Worm (Caenorhabditis elegans): ENCODE results near the gene C02F4.5.

C02F4.5 gene

DNA sequence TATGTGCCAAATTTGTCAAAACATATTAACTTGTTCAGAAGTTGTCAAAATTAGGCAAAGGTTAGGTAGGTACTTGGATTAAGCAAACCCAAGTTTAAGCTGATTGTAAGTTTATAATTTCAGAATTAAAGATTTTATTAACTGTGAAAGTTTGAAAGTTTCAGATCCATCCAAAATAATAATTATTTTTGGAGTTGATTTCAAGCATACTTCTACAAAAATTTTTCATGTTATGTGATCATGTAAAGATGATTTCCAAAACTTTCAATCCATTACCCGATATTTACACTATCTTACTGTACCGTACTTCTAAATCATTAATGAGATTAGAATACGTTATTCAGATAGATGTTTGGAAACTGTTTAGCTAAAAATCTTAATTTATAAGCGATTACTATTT is 40.7 kb upstream of the C02F4.5 start:
- TF ChIP-seq hlh-30 (tag; optimal IDR thresholded peaks at IDR 0.05; ENCODE audit: insufficient read depth) (no peak), F44E2.7 (GFP tag; IDR thresholded peaks at IDR 0.05) (no peak), aha-1 (tag) (peak; percentile 97)

DNA sequence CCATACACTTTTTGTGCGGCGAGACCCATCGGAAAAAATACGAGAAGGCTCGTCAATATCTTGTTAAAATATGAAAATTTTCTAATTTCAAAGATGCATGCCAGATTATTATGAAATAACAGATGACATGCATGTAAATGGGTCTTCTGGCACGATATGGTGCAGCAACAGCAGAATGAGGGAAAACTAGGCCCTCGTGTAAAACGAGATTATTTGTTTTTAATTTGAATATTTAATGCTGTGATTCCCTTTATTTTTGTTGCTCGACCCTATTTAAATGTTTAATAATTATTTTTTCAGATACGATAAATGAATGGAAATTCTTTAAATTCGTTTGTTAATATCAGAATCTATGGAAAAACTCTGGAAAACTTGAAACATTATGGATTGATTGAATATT is 37.7 kb upstream of the C02F4.5 start, which contains the start of gene him-8:
him-8 (plus strand) TSS at position 301 of the 400 bp plus-strand sequence.
- TF ChIP-seq hmg-1.1 (GFP tag; IDR thresholded peaks at IDR 0.05) (no peak), daf-16 (GFP tag; optimal IDR thresholded peaks at IDR 0.05) (no peak), daf-16 (tag; optimal IDR thresholded peaks at IDR 0.05) (no peak), ztf-11 (tag; optimal IDR thresholded peaks at IDR 0.05) (no peak), lin-39 (tag; optimal IDR thresholded peaks at IDR 0.05) (no peak), aha-1 (tag) (no peak), rbr-2 (tag; optimal IDR thresholded peaks at IDR 0.05) (no peak)

- TF ChIP-seq daf-8 (GFP tag; IDR thresholded peaks at IDR 0.05) = no peak
- no peak for TF ChIP-seq cey-2 (tag; optimal IDR thresholded peaks at IDR 0.05; ENCODE audit: borderline replicate concordance, insufficient read depth)
- TF ChIP-seq nhr-11 (tag; optimal IDR thresholded peaks at IDR 0.05) = no peak
- no peak for TF ChIP-seq tra-1 (GFP tag; IDR thresholded peaks at IDR 0.05)
- no peak for TF ChIP-seq ceh-20 (GFP tag; IDR thresholded peaks at IDR 0.05)
Measured at ce11 chrIV:10558415-10558814, 34.5 kb upstream of the C02F4.5 start, which contains the start of gene zim-3. Gene zim-3, plus strand, starts transcription at chrIV:10558715.

DNA sequence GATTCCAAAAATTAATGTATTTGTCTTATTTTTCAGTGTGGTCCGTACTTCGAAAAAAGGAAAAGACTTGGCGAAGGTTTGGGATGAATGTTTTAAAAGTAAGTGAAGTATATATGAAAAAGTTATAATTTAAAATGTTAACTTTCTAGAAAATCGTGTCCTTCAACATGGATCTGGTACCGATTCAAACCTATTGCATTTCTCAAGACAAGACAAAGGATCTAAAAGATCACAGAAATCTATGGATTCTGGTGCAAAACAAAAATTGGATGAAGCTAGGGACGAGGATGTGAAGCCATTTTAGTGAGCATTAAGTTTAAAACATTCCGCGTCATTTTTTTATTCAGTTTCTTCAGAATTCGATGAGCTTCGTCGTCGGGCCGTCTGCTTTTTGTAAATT is 31.0 kb upstream of the C02F4.5 start, which contains the start of gene zim-2:
zim-2 (plus strand) TSS at position 301 of the 400 bp plus-strand sequence.
- TF ChIP-seq Y48G9A.11 (GFP tag; IDR thresholded peaks at IDR 0.05) (no peak), snpc-4 (tag; optimal IDR thresholded peaks at IDR 0.05) (no peak), nhr-102 (tag; optimal IDR thresholded peaks at IDR 0.05) (no peak), zfp-3 (GFP tag; conservative IDR thresholded peaks at IDR 0.05) (no peak), unc-62 (GFP tag; optimal IDR thresholded peaks at IDR 0.05 in 1 of 2) (peak in 1 of 2 experiments; percentile 43), unc-62 (tag; optimal IDR thresholded peaks at IDR 0.05) (no peak), fkh-10 (GFP tag; optimal IDR thresholded peaks at IDR 0.05) (no peak)

DNA sequence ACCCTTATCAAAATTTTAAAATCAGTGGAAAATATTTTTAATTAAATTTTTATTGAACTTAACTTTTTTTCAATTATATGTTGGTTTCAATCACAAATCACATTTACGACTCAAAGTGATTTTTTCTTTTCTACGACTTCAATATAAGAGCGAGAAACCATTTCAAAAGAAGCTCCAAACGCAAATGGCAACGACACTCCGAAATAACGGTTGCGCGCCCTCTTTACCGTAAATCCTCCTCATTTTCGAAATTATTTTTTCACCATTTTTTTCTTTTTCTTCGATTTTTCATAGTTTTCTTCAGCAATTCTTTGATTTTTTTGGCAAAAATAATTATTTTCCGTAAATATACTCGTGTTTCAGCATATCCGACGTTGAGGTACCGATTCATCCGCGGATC is 29.0 kb upstream of the C02F4.5 start:
- peak; percentile 97 for TF ChIP-seq Y48G9A.11 (GFP tag; IDR thresholded peaks at IDR 0.05)

DNA sequence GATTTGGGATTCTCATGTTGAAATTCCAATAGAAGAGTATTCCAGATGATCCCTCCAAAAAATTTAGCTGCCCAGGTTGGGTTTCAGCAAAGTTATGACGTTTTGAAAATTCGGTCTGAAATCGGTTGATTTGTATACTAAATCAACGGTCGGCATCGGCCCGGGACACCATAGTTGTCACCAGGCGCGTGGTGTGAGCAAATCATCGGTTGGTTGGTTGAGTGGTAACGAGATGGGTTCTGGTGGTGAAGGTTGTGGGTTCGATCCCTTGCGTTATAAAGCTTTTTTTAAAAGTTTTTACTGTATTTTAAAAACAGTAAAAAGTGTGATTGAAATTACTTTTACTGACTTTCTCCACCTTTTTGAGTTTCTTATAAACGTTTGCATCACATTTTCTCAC is 24.6 kb upstream of the C02F4.5 start:
- 0 out of 2 replicates have a peak, but pooled peaks have one; percentile 30 for TF ChIP-seq arid-1 (GFP tag; conservative IDR thresholded peaks at IDR 0.05)
- peak; percentile 66 for TF ChIP-seq vab-7 (GFP tag; IDR thresholded peaks at IDR 0.05)
- TF ChIP-seq dmd-8 (GFP tag; IDR thresholded peaks at IDR 0.05) = 0 out of 2 replicates have a peak, but pooled peaks have one; percentile 52
- peak; percentile 62; the same call in 1 of the 2 replicates for TF ChIP-seq Y48G9A.11 (GFP tag; IDR thresholded peaks at IDR 0.05)
- TF ChIP-seq lim-7 (GFP tag; IDR thresholded peaks at IDR 0.05) = peak; percentile 70; the same call in 1 of the 2 replicates

DNA sequence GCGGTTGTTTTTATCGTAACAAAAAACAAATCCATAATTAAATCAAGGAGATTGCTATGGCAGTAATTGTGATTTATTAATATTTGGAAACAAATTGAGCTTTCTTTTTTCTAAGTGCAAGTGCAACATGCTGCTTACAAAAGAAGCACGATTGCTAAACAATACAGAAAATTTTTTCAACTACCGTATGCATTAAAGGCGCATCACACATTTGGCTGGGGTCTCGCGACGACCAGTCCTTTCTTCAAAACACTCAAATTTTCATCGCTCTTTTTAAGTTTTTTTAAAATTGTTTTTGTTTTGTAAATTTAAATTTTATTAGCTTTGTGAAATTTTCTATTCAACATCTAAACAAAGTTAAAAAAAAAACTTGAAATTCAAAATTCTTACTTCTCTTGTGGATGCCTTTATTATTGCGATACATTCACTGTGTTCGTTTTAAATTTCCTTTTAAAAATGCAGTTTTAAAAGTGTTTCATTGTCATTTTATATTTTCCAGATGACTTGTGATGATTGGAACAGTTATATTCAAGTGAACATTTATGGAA is 22.7 kb upstream of the C02F4.5 start, which contains the start of gene zim-1:
zim-1 (plus strand) TSS at position 498 of the 548 bp plus-strand sequence.
- no peak for TF ChIP-seq arid-1 (GFP tag; conservative IDR thresholded peaks at IDR 0.05)

DNA sequence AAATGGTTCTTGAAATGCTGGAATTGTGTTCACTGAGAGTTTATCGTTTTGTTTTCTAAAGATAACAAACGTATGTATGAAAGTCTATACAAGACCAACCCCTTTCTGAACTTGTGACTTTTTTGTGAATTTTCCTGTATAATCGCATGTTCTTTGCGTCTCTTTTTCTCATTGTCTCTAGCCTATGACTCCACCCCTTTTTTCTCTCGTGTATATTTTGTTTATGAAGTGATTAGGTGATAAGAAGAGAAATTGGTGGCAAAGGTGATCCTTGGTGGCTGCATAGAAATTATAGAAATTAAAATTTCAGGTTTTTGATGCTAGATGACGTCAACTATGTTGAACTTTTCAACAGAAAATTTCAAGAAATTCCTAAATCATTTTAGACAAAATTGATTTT is 21.1 kb upstream of the C02F4.5 start, which contains the start of gene T07G12.5:
T07G12.5 (minus strand) TSS at position 101 of the 400 bp plus-strand sequence.
- TF ChIP-seq ceh-20 (GFP tag; IDR thresholded peaks at IDR 0.05) (no peak), ces-1 (GFP tag; optimal IDR thresholded peaks at IDR 0.05) (no peak), nhr-42 (GFP tag; IDR thresholded peaks at IDR 0.05) (no peak), hlh-30 (tag; optimal IDR thresholded peaks at IDR 0.05; ENCODE audit: insufficient read depth) (peak; percentile 31), madf-5 (GFP tag; IDR thresholded peaks at IDR 0.05) (no peak), F10B5.3 (tag; optimal IDR thresholded peaks at IDR 0.05) (no peak), dve-1 (tag; optimal IDR thresholded peaks at IDR 0.05; ENCODE audit: insufficient read depth) (peak; percentile 21), hlh-11 (tag; optimal IDR thresholded peaks at IDR 0.05) (peak; percentile 8), daf-16 (GFP tag; optimal IDR thresholded peaks at IDR 0.05) (no peak), daf-16 (tag; optimal IDR thresholded peaks at IDR 0.05) (peak; percentile 51)
